Fruit fly (Drosophila melanogaster): Measurements from ENCODE around the gene CG44574.

Gene CG44574

DNA sequence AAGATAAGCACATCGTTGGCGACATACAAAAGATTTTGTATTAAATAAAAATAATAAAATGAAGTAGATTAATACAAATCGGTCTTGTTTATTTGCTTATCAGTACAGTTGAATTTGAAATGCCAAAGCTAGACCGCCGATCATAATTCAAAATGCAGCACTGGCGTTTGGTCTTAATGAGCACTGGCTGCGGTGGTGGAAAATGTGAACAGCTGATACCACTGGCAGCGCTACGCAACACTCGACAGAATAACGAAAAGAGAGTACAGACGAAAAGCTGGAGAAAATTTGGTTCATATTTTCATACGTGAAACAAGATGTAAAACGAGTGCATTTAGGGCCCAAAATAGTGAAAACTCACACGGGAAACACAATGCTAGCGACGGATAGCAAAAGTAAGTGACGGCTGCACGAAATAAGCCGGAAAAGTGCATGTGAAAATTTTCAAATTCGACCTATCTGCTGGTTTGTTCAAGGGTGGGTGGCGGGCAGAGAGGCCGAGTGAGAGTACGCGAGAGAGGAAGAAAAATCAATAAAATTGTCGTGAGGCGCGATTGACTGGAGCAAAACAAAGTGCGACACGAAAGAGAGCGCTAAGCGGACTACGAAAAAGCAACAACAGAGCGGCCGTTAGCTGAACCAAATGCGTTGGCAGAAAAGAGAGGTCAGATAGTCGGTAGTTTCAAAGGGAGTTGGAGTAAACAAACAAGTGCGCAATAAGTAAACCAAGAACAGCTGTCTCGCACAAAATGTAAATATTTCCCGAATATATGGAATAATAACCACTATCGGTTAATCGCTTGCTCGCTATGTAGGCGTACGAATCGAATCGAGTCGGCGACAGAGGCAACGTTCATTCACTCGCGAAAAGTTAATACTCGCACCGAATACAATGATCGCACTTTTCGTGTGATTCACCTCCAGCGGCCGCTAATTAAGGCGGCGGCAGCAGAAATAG, 23.6 kb downstream of the CG44574 start, which contains the start of gene bchs:
Gene bchs (plus strand): TSS at position 277 of the 958 bp plus-strand sequence.
- peak; percentile 58 for TF ChIP-seq Rx (GFP tag; IDR thresholded peaks at IDR 0.05)
- peak; percentile 57 for TF ChIP-seq CG4282 (GFP tag; optimal IDR thresholded peaks at IDR 0.05)
- peak; percentile 97 for TF ChIP-seq psq (GFP tag; optimal IDR thresholded peaks at IDR 0.05)
- TF ChIP-seq CG12236 (GFP tag; optimal IDR thresholded peaks at IDR 0.05), result peak; percentile 93
- no peak for TF ChIP-seq tna (GFP tag; IDR thresholded peaks at IDR 0.05; ENCODE audit: partially characterized antibody)
- TF ChIP-seq NFAT (GFP tag; IDR thresholded peaks at IDR 0.05), result peak; percentile 57; the same call in 1 of the 2 replicates
- peak; percentile 66 for TF ChIP-seq TFAM (GFP tag; optimal IDR thresholded peaks at IDR 0.05)
- TF ChIP-seq cato (GFP tag; optimal IDR thresholded peaks at IDR 0.05; ENCODE audit: borderline replicate concordance), result peak; percentile 74
- peak; percentile 92 for TF ChIP-seq PHDP (tag; optimal IDR thresholded peaks at IDR 0.05)
- TF ChIP-seq Dfd (GFP tag; optimal IDR thresholded peaks at IDR 0.05), result no peak
- TF ChIP-seq CG10366 (GFP tag; IDR thresholded peaks at IDR 0.05), result peak; percentile 56
- peak; percentile 40 for TF ChIP-seq jing (GFP tag; optimal IDR thresholded peaks at IDR 0.05)
- no peak for TF ChIP-seq CG18764 (GFP tag; optimal IDR thresholded peaks at IDR 0.05)
- TF ChIP-seq pum (GFP tag; optimal IDR thresholded peaks at IDR 0.05), result peak; percentile 39
- peak; percentile 97 for TF ChIP-seq CG15601 (tag; optimal IDR thresholded peaks at IDR 0.05)
- peak; percentile 90 for TF ChIP-seq Ets65A (GFP tag)
- peak; percentile 95 for TF ChIP-seq HHEX (GFP tag; optimal IDR thresholded peaks at IDR 0.05)
- TF ChIP-seq CG11085 (GFP tag; IDR thresholded peaks at IDR 0.05), result peak; percentile 40; the same call in 1 of the 2 replicates
- TF ChIP-seq Dref (GFP tag; IDR thresholded peaks at IDR 0.05), result peak; percentile 83
- TF ChIP-seq fd64A (GFP tag; optimal IDR thresholded peaks at IDR 0.05), result peak; percentile 98
- TF ChIP-seq amos (GFP tag; IDR thresholded peaks at IDR 0.05; ENCODE audit: partially characterized antibody), result no peak; the same call in 1 of the 2 replicates
- TF ChIP-seq CG42726 (GFP tag; IDR thresholded peaks at IDR 0.05; ENCODE audit: partially characterized antibody), result no peak
- no peak for TF ChIP-seq tap (tag; optimal IDR thresholded peaks at IDR 0.05)
- TF ChIP-seq hkb (optimal IDR thresholded peaks at IDR 0.05), result no peak
- TF ChIP-seq hkb (GFP tag; IDR thresholded peaks at IDR 0.05), result peak; percentile 96
- TF ChIP-seq CG3281 (GFP tag; optimal IDR thresholded peaks at IDR 0.05), result peak; percentile 92
- TF ChIP-seq lov (optimal IDR thresholded peaks at IDR 0.05), result no peak
- peak; percentile 88 for TF ChIP-seq lov (GFP tag; IDR thresholded peaks at IDR 0.05)
- no peak for TF ChIP-seq ro (GFP tag; IDR thresholded peaks at IDR 0.05)
- peak; percentile 77 for TF ChIP-seq bigmax (GFP tag; optimal IDR thresholded peaks at IDR 0.05)
- no peak for TF ChIP-seq hbn (GFP tag; IDR thresholded peaks at IDR 0.05; ENCODE audit: partially characterized antibody)
- no peak for TF ChIP-seq hb (GFP tag; IDR thresholded peaks at IDR 0.05; ENCODE audit: partially characterized antibody)
- peak; percentile 96 for TF ChIP-seq org-1 (GFP tag; optimal IDR thresholded peaks at IDR 0.05)
- TF ChIP-seq pb (GFP tag; optimal IDR thresholded peaks at IDR 0.05), result peak; percentile 84
- TF ChIP-seq CG6813 (GFP tag; optimal IDR thresholded peaks at IDR 0.05), result peak; percentile 99
- no peak for TF ChIP-seq CG4404 (GFP tag; IDR thresholded peaks at IDR 0.05)
- peak; percentile 67 to 96 for TF ChIP-seq crp (GFP tag; optimal IDR thresholded peaks at IDR 0.05)
- TF ChIP-seq mam (GFP tag; optimal IDR thresholded peaks at IDR 0.05), result peak; percentile 64
- peak; percentile 75 for TF ChIP-seq ERR (GFP tag; optimal IDR thresholded peaks at IDR 0.05)
- TF ChIP-seq Scr (GFP tag; IDR thresholded peaks at IDR 0.05; ENCODE audit: partially characterized antibody), result peak; percentile 38; the same call in 1 of the 2 replicates
- peak; percentile 52 for TF ChIP-seq MESR4 (GFP tag; optimal IDR thresholded peaks at IDR 0.05)
- peak; percentile 63 for TF ChIP-seq CG34224 (GFP tag; IDR thresholded peaks at IDR 0.05; ENCODE audit: partially characterized antibody)
- peak; percentile 91 for TF ChIP-seq CG13123 (GFP tag; optimal IDR thresholded peaks at IDR 0.05)
- peak; percentile 30; the same call in 1 of the 3 replicates for TF ChIP-seq row (GFP tag; IDR thresholded peaks at IDR 0.05)
- TF ChIP-seq slbo (GFP tag; IDR thresholded peaks at IDR 0.05), result peak; percentile 51; the same call in 1 of the 2 replicates
- peak; percentile 72 for TF ChIP-seq tio (GFP tag; optimal IDR thresholded peaks at IDR 0.05)
- TF ChIP-seq ato (GFP tag; IDR thresholded peaks at IDR 0.05; ENCODE audit: partially characterized antibody), result peak; percentile 19; the same call in 1 of the 2 replicates
- TF ChIP-seq sens-2 (GFP tag; IDR thresholded peaks at IDR 0.05), result peak; percentile 68; the same call in 1 of the 2 replicates
